Worm (Caenorhabditis elegans) whole organism, mixed stage, embryonic: Measurements from ENCODE around the gene sri-47.
"Not testable (repeated sequence)": the region's sequence is repeated elsewhere in the genome, so short reads cannot be mapped to it uniquely, and the experiment has no call there.

Experiments used
- ceh-39 ChIP-seq: fragments of 150-350 bp; optimal IDR thresholded peaks from 2 replicates; lab custom pipeline; 2014; ENCODE audit warnings: missing biosample characterization, missing genetic modification characterization
- ceh-43 ChIP-seq: fragments of 200-800 bp; sonication (Bioruptor generic); optimal IDR thresholded peaks from 2 replicates; lab custom pipeline; 2018; ENCODE audit warnings: mild to moderate bottlenecking, missing genetic modification characterization, moderate library complexity, missing compliant biosample characterization
- ces-1 ChIP-seq: fragments of 150-350 bp; optimal IDR thresholded peaks from 2 replicates; lab custom pipeline; 2014; ENCODE audit warnings: missing biosample characterization, missing genetic modification reagents, missing genetic modification characterization
- elt-1 ChIP-seq: sonication (generic microtip); optimal IDR thresholded peaks from 2 replicates; lab custom pipeline; 2017; ENCODE audit warnings: missing genetic modification characterization, mild to moderate bottlenecking, missing compliant biosample characterization, antibody characterized with exemption, moderate library complexity, borderline replicate concordance; ENCODE audit not compliant: insufficient read depth
- elt-3 ChIP-seq: fragments of 150-350 bp; optimal IDR thresholded peaks from 2 replicates; lab custom pipeline; 2014; ENCODE audit warnings: missing biosample characterization, missing genetic modification characterization
- lin-13 ChIP-seq: fragments of 150-350 bp; optimal IDR thresholded peaks from 2 replicates; lab custom pipeline; 2014; ENCODE audit warnings: missing biosample characterization, missing genetic modification characterization
- mep-1 ChIP-seq: fragments of 150-350 bp; optimal IDR thresholded peaks from 2 replicates; lab custom pipeline; 2017; ENCODE audit warnings: missing biosample characterization, missing genetic modification reagents, missing genetic modification characterization, inconsistent platforms
- nhr-237 ChIP-seq: fragments of 150-350 bp; optimal IDR thresholded peaks from 2 replicates; lab custom pipeline; 2014; ENCODE audit warnings: missing biosample characterization, missing genetic modification characterization
- nhr-28 ChIP-seq: fragments of 150-350 bp; optimal IDR thresholded peaks from 2 replicates; lab custom pipeline; 2014; ENCODE audit warnings: missing biosample characterization, missing genetic modification characterization
- nhr-76 ChIP-seq: sonication (generic microtip); optimal IDR thresholded peaks from 2 replicates; lab custom pipeline; 2017; ENCODE audit warnings: missing biosample characterization, missing genetic modification characterization
- snpc-4 ChIP-seq: fragments of 150-350 bp; optimal IDR thresholded peaks from 2 replicates; lab custom pipeline; 2014; ENCODE audit warnings: missing biosample characterization, missing genetic modification characterization
- unc-62 ChIP-seq: fragments of 150-350 bp; optimal IDR thresholded peaks from 2 replicates; lab custom pipeline; 2014; ENCODE audit warnings: missing biosample characterization, missing genetic modification reagents, missing genetic modification characterization
- ztf-11 ChIP-seq: fragments of 150-350 bp; optimal IDR thresholded peaks from 2 replicates; lab custom pipeline; 2014; ENCODE audit warnings: missing biosample characterization, missing genetic modification characterization

- TF ChIP-seq snpc-4 (tag; lab: Kevin White, UChicago); nhr-237 (tag; lab: Kevin White, UChicago); ztf-11 (tag; lab: Kevin White, UChicago); ces-1 (GFP tag; lab: Kevin White, UChicago); unc-62 (GFP tag; lab: Kevin White, UChicago); lin-13 (tag; lab: Kevin White, UChicago); nhr-76 (tag; lab: Kevin White, UChicago); nhr-28 (tag; lab: Kevin White, UChicago); ceh-39; elt-3 (tag; lab: Kevin White, UChicago); mep-1; ceh-43 (GFP tag; lab: Kevin White, UChicago); elt-1 (tag; lab: Kevin White, UChicago): not testable (repeated sequence)
These were observed 17.2 kb upstream of the sri-47 start, which contains the start of gene F22E5.8 for ce11 chrII:2639401-2640088.
